Worm (Caenorhabditis elegans): Measurements from ENCODE around the gene AH9.4.

DNA sequence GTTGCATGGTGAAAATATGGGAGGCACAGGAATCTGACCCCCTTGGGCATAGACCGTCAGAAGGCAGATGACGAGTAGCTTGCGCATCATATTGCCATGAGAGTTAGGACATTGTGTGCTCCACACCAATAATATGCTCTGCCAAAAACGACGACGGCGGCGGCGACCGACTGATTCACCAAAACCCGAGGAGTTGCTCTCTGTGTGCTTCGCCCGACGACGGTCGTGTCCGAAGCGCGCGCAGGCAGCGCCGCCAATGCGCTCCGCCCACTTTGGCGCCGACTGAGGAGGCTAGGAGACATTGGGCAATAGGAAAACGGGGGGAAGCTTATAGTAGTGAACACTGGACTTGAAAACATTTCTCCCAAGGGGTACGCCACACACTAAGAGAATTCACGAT lies 6.2 kb downstream of the AH9.4 start, which contains the start of gene AH9.6:
- TF ChIP-seq W03F9.2 (tag; optimal IDR thresholded peaks at IDR 0.05) (no peak), him-1 (tag; optimal IDR thresholded peaks at IDR 0.05) (no peak)
